Worm (Caenorhabditis elegans) whole organism, L4 larva: ENCODE data around the gene F19H6.6.

Experiments used
- D1046.2 ChIP-seq: fragments of 200-800 bp; sonication (Bioruptor generic); IDR thresholded peaks from 2 replicates; pipeline ENCODE4 v1.3.6; 2022; ENCODE audit warnings: missing genetic modification characterization, missing compliant biosample characterization
- F37D6.2 ChIP-seq: sonication (generic microtip); optimal IDR thresholded peaks from 2 replicates; lab custom pipeline; 2016; ENCODE audit warnings: mild to moderate bottlenecking, missing genetic modification characterization, missing compliant biosample characterization
- F44E2.7 ChIP-seq: fragments of 200-800 bp; sonication (Bioruptor generic); IDR thresholded peaks from 2 replicates; pipeline ENCODE4 v2.1.2; 2022; ENCODE audit warnings: missing genetic modification characterization, missing compliant biosample characterization
- F49E8.2 ChIP-seq: sonication (generic microtip); optimal IDR thresholded peaks from 2 replicates; lab custom pipeline; 2016; ENCODE audit warnings: missing compliant biosample characterization, mild to moderate bottlenecking, missing genetic modification characterization, borderline replicate concordance
- R02D3.7 ChIP-seq: fragments of 150-350 bp; sonication (generic microtip); optimal IDR thresholded peaks from 3 replicates; lab custom pipeline; 2014; ENCODE audit warnings: missing biosample characterization, missing genetic modification characterization
- T20F7.1 ChIP-seq: fragments of 200-800 bp; sonication (Bioruptor generic); optimal IDR thresholded peaks from 2 replicates; lab custom pipeline; 2018; ENCODE audit warnings: mild to moderate bottlenecking, missing genetic modification characterization, missing compliant biosample characterization
- Y105C5A.15 ChIP-seq: fragments of 200-800 bp; sonication (Bioruptor generic); IDR thresholded peaks from 2 replicates; pipeline ENCODE4 v1.3.6; 2022; ENCODE audit warnings: missing genetic modification characterization, missing compliant biosample characterization
- Y48G9A.11 ChIP-seq: fragments of 200-800 bp; sonication (Bioruptor generic); IDR thresholded peaks from 2 replicates; pipeline ENCODE4 v1.3.6; 2022; ENCODE audit warnings: missing genetic modification reagents, missing genetic modification characterization, missing compliant biosample characterization
- Y5F2A.4 ChIP-seq: fragments of 200-800 bp; sonication (Bioruptor generic); optimal IDR thresholded peaks from 2 replicates; lab custom pipeline; 2018; ENCODE audit warnings: mild to moderate bottlenecking, missing genetic modification characterization, missing compliant biosample characterization
- Y75B8A.6 ChIP-seq: fragments of 200-800 bp; sonication (Bioruptor generic); IDR thresholded peaks from 2 replicates; pipeline ENCODE4 v1.3.6; 2022; ENCODE audit warnings: missing genetic modification reagents, missing genetic modification characterization, missing compliant biosample characterization
- aly-2 ChIP-seq: sonication (generic microtip); optimal IDR thresholded peaks from 2 replicates; lab custom pipeline; 2018; ENCODE audit warnings: missing biosample characterization, missing genetic modification characterization
- ama-1 ChIP-seq: fragments of 150-350 bp; optimal IDR thresholded peaks from 2 replicates; lab custom pipeline; 2014; ENCODE audit warnings: inconsistent platforms, mixed read lengths
- attf-4 ChIP-seq: sonication (generic microtip); optimal IDR thresholded peaks from 3 replicates; lab custom pipeline; 2017; ENCODE audit warnings: missing biosample characterization, missing genetic modification characterization
- ceh-32 ChIP-seq: sonication (generic microtip); optimal IDR thresholded peaks from 2 replicates; lab custom pipeline; 2016; ENCODE audit warnings: mild to moderate bottlenecking, missing genetic modification characterization, missing compliant biosample characterization; ENCODE audit not compliant: poor library complexity
- ceh-82 ChIP-seq: sonication (generic microtip); optimal IDR thresholded peaks from 2 replicates; lab custom pipeline; 2017; ENCODE audit warnings: missing biosample characterization, missing genetic modification characterization
- cey-2 ChIP-seq: sonication (generic microtip); optimal IDR thresholded peaks from 3 replicates; lab custom pipeline; 2017; ENCODE audit warnings: missing genetic modification characterization, mild to moderate bottlenecking, missing compliant biosample characterization, antibody characterized with exemption, borderline replicate concordance; ENCODE audit not compliant: insufficient read depth
- daf-12 ChIP-seq: fragments of 150-350 bp; optimal IDR thresholded peaks from 2 replicates; lab custom pipeline; 2014; ENCODE audit warnings: missing biosample characterization, missing genetic modification reagents, missing genetic modification characterization
- dpl-1 ChIP-seq: fragments of 150-350 bp; optimal IDR thresholded peaks from 2 replicates; lab custom pipeline; 2014; ENCODE audit warnings: missing biosample characterization, missing genetic modification reagents, missing genetic modification characterization
- dve-1 ChIP-seq: sonication (generic microtip); optimal IDR thresholded peaks from 2 replicates; lab custom pipeline; 2017; ENCODE audit warnings: antibody characterized with exemption, mild to moderate bottlenecking, missing genetic modification characterization, missing compliant biosample characterization; ENCODE audit not compliant: insufficient read depth
- fos-1 ChIP-seq: fragments of 150-350 bp; optimal IDR thresholded peaks from 2 replicates; lab custom pipeline; 2014; ENCODE audit warnings: missing biosample characterization, missing genetic modification characterization
- hlh-30 ChIP-seq: sonication (generic microtip); optimal IDR thresholded peaks from 2 replicates; lab custom pipeline; 2017; ENCODE audit warnings: antibody characterized with exemption, mild to moderate bottlenecking, missing genetic modification characterization, missing compliant biosample characterization; ENCODE audit not compliant: insufficient read depth
- lim-7 ChIP-seq: fragments of 200-800 bp; sonication (Bioruptor generic); IDR thresholded peaks from 2 replicates; pipeline ENCODE4 v1.3.6; 2022; ENCODE audit warnings: missing genetic modification characterization, missing compliant biosample characterization
- lin-29 ChIP-seq: fragments of 200-800 bp; sonication (Bioruptor generic); IDR thresholded peaks from 2 replicates; pipeline ENCODE4 v1.3.6; 2022; ENCODE audit warnings: missing genetic modification reagents, missing genetic modification characterization, missing compliant biosample characterization
- lin-39 ChIP-seq: fragments of 150-350 bp; optimal IDR thresholded peaks from 2 replicates; lab custom pipeline; 2014; ENCODE audit warnings: missing biosample characterization, missing genetic modification reagents, missing genetic modification characterization
- nhr-102 ChIP-seq: sonication (generic microtip); optimal IDR thresholded peaks from 2 replicates; lab custom pipeline; 2016; ENCODE audit warnings: mild to moderate bottlenecking, missing genetic modification characterization, moderate library complexity, missing compliant biosample characterization
- nhr-6 ChIP-seq: fragments of 150-350 bp; optimal IDR thresholded peaks from 2 replicates; lab custom pipeline; 2014; ENCODE audit warnings: missing biosample characterization, missing genetic modification characterization
- nhr-76 ChIP-seq: fragments of 150-350 bp; optimal IDR thresholded peaks from 2 replicates; lab custom pipeline; 2014; ENCODE audit warnings: missing biosample characterization, missing genetic modification characterization
- rbr-2 ChIP-seq: sonication (generic microtip); optimal IDR thresholded peaks from 2 replicates; lab custom pipeline; 2016; ENCODE audit warnings: missing genotype, missing genetic modification characterization, missing compliant biosample characterization
- spr-1 ChIP-seq: sonication (generic microtip); optimal IDR thresholded peaks from 2 replicates; lab custom pipeline; 2016; ENCODE audit warnings: mild to moderate bottlenecking, missing genetic modification characterization, missing compliant biosample characterization
- tag-97 ChIP-seq: fragments of 200-800 bp; sonication (Bioruptor generic); IDR thresholded peaks from 2 replicates; pipeline ENCODE4 v1.3.6; 2022; ENCODE audit warnings: missing genetic modification characterization, missing compliant biosample characterization
- unc-130 ChIP-seq: sonication (generic microtip); optimal IDR thresholded peaks from 2 replicates; lab custom pipeline; 2016; ENCODE audit warnings: missing genetic modification reagents, missing genetic modification characterization, missing compliant biosample characterization
- unc-62 ChIP-seq, 3 experiments: fragments of 150-350 bp in 1 of 3; sonication (generic microtip); optimal IDR thresholded peaks in 2 of 3; peaks in 1 of 3; 1 replicate in 1 of 3; 2 replicates in 2 of 3; lab custom pipeline; 2014 to 2017; ENCODE audit warnings: missing biosample characterization in 3 of 3, missing genetic modification characterization in 3 of 3, missing genetic modification reagents in 3 of 3, missing genotype in 1 of 3
- zfp-2 ChIP-seq: sonication (generic microtip); optimal IDR thresholded peaks from 2 replicates; lab custom pipeline; 2016; ENCODE audit warnings: mild to moderate bottlenecking, missing genetic modification characterization, missing compliant biosample characterization
- ztf-11 ChIP-seq: fragments of 150-350 bp; optimal IDR thresholded peaks from 2 replicates; lab custom pipeline; 2014; ENCODE audit warnings: missing biosample characterization, missing genetic modification characterization
- ztf-7 ChIP-seq: fragments of 150-350 bp; optimal IDR thresholded peaks from 2 replicates; lab custom pipeline; 2014; ENCODE audit warnings: missing biosample characterization, missing genetic modification characterization

Gene F19H6.6

DNA sequence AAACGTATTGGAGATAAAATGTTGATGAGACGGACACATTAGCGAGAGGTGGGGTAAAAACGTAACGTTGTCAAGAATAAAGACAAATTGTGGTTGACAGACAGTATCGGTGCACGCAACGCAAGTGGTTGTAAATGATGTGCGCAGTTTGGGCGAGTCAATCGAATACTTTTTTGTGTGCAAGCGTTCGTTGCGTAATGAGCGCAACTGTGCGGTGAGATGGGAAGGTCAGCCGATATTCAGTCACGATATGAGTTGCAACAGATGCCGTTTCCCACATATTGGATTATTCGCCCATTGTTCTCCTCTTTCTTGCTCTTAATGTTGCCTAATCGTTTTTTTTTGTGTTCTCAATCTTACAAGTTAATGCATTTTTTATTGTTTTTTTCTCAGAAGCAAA, 39.9 kb upstream of the F19H6.6 start, which contains the start of gene ceh-40:
TSS of gene ceh-40 (minus strand) at position 41 of the 400 bp plus-strand sequence.
- TF ChIP-seq F49E8.2 (tag; lab: Kevin White, UChicago) (no peak), dpl-1 (GFP tag; lab: Kevin White, UChicago) (no peak), Y105C5A.15 (GFP tag; lab: Robert Waterston, UW) (no peak), hlh-30 (tag; lab: Kevin White, UChicago) (no peak), unc-62 (GFP tag; optimal IDR thresholded peaks at IDR 0.05 in 1 of 2; lab: Kevin White, UChicago) (peak in 1 of 2 experiments; percentile 48), unc-62 (tag; optimal IDR thresholded peaks at IDR 0.05; lab: Kevin White, UChicago) (no peak), tag-97 (no peak)

DNA sequence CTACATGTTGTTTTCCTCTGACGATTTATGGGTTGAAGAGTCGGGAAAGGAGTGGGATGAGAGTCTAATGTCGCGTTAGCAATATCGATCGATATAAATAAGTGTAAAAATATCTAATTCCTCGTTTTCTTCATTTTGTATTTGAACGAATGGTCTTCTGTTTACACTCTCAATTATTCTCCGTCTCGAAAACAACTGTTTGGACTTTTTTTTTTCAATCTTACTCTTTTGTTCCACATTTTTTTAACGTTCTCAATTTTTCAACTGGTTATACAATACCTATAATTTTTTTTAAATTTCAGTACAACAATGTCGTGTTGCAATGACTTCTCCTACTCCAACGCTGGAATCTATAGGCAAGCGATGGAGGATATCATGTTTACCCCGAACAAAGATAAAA, 39.3 kb upstream of the F19H6.6 start, which contains the start of gene F17A2.13:
TSS of gene F17A2.13 (plus strand) at position 301 of the 400 bp plus-strand sequence.
- TF ChIP-seq lin-29 (no peak), nhr-76 (tag; lab: Kevin White, UChicago) (no peak), R02D3.7 (no peak), zfp-2 (tag; lab: Kevin White, UChicago) (no peak), ceh-32 (tag; lab: Kevin White, UChicago) (no peak), ama-1 (lab: Kevin White, UChicago) (no peak), ceh-82 (no peak), Y75B8A.6 (GFP tag; lab: Robert Waterston, UW) (no peak)

DNA sequence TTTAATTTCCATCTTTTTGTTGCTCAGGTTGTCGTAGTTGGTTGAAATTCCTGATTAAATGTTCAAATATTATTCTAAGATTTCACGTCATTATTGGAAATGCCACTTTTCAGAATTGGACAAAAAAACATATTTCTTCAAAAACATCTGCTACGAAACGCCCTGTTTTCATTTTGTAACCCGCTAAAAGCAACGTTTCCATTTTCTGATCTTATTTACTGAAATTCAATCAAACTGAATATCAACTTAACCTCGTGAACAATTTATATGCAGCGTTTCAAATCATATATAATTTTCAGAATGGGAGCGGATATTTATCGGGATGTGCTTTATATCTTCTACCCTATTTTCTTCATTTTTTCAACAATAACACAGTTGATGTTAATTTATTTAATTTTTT, 37.2 kb upstream of the F19H6.6 start, which contains the start of gene srd-40:
TSS of gene srd-40 (plus strand) at position 301 of the 400 bp plus-strand sequence.
- TF ChIP-seq aly-2 (tag; lab: Kevin White, UChicago): no peak
- no peak for TF ChIP-seq ztf-7 (tag; lab: Kevin White, UChicago)
- TF ChIP-seq Y5F2A.4 (GFP tag; lab: Kevin White, UChicago): no peak
- TF ChIP-seq attf-4 (tag; lab: Kevin White, UChicago): no peak
- no peak for TF ChIP-seq cey-2 (tag; lab: Kevin White, UChicago)
- TF ChIP-seq ztf-11 (tag; lab: Kevin White, UChicago): no peak
- TF ChIP-seq spr-1: no peak
- no peak for TF ChIP-seq F44E2.7

DNA sequence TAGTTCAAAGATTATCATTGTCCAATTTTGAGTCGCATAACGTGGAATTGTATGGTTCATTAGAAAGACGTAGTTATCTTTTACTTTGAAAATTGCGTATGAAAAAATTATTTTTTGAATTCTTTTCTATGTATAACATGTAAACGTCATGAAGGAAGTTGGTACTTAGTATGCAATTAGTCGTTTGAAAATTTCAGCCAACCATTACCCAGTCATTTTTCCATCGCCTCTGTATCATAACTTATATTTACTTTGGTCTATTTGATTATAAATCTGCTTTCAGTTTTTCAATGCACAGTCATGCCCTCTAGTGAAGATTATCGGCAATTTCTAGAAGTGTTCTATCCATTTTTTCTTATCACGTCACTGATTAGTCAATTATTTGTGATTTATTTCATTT, 34.2 kb upstream of the F19H6.6 start, which contains the start of gene srd-41:
TSS of gene srd-41 (plus strand) at position 301 of the 400 bp plus-strand sequence.
- TF ChIP-seq F37D6.2 (tag; lab: Kevin White, UChicago): no peak
- no peak for TF ChIP-seq D1046.2
- TF ChIP-seq T20F7.1: no peak
- no peak for TF ChIP-seq nhr-6 (tag; lab: Kevin White, UChicago)
- TF ChIP-seq dve-1 (tag; lab: Kevin White, UChicago): no peak
- no peak for TF ChIP-seq rbr-2 (tag; lab: Kevin White, UChicago)
- no peak for TF ChIP-seq unc-130 (GFP tag; lab: Kevin White, UChicago)
- no peak for TF ChIP-seq lin-39 (tag; lab: Kevin White, UChicago)
- TF ChIP-seq F44E2.7: no peak
- TF ChIP-seq dpl-1 (GFP tag; lab: Kevin White, UChicago): no peak
- TF ChIP-seq nhr-102 (tag; lab: Kevin White, UChicago): no peak
- no peak for TF ChIP-seq fos-1 (tag; lab: Kevin White, UChicago)
- TF ChIP-seq daf-12 (tag; lab: Kevin White, UChicago): no peak
- no peak for TF ChIP-seq Y48G9A.11 (GFP tag; lab: Robert Waterston, UW)

DNA sequence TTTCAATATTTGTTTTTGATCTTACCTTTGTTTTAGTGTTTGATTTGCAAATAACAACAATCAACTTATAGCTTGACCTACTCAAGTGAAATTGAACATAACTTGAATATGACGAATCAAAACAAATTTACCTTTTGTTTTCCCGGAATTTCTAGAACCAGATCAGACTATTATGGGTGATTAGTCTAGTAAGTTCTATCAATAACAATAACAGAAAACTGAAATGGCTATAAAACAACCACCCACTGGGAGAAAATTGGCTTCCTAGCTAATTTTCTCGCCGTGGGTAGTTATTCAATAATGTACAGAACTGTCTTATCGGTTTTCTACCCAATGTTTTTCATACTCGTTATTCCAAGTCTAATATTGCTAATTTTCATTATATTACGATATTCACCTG, 32.0 kb upstream of the F19H6.6 start, which contains the start of gene srd-45:
TSS of gene srd-45 (plus strand) at position 301 of the 400 bp plus-strand sequence.
- TF ChIP-seq lim-7 (no peak), unc-62 (GFP tag; optimal IDR thresholded peaks at IDR 0.05 in 1 of 2; lab: Kevin White, UChicago) (peak in 1 of 2 experiments; percentile 7), unc-62 (tag; optimal IDR thresholded peaks at IDR 0.05; lab: Kevin White, UChicago) (no peak)
- TF ChIP-seq, all 104 proteins: peak for 1
